Fruit fly (Drosophila melanogaster): Measurements from ENCODE around the gene CG10602.

DNA sequence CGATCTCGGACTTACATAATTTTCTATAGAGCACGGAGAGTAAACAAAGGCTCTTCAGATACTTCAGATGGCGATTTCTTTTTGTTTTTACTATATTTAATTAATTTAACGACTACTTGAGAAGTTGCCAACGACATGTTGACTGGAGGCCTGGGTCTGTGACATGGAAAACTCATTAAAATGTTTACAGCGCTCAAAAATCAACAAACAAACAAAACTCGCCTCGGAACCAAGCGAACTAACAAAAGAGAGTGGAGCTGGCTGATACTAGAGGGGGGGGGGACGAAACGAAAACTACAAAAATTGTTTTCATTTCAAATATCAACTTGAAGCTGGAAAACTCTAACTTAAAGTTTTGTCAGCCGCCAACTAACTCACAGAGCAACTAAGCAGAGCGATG lies 19.4 kb upstream of the CG10602 start:
- TF ChIP-seq Hr39 (GFP tag; optimal IDR thresholded peaks at IDR 0.05): no peak
- no peak for TF ChIP-seq CG8119 (GFP tag; IDR thresholded peaks at IDR 0.05)
- TF ChIP-seq CG6854 (GFP tag; optimal IDR thresholded peaks at IDR 0.05): no peak
- TF ChIP-seq Eip78C (GFP tag): no peak
- TF ChIP-seq CG3919 (GFP tag; optimal IDR thresholded peaks at IDR 0.05): no peak
